Worm (Caenorhabditis elegans): ENCODE data around the gene C06G1.1.

DNA sequence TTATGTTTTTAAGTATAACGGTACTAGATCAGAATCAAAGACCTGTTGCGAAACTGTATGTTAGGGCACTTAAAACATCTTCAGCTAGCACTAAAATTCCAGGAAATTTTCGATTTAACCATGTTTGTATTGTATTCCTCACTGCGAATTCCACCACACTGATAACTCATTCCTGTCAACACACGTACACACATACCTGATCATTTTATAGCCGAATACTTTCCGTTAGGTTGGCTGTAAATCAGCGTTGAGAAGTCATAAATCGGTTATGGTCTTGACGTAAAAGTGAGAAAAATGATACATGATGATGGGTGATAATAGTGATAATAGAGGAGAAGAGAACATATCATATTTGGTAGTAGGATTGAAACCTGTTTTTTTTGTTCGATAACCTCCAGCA lies 42.6 kb downstream of the C06G1.1 start:
- no peak for TF ChIP-seq him-1 (tag; optimal IDR thresholded peaks at IDR 0.05)
- TF ChIP-seq dao-5 (tag; optimal IDR thresholded peaks at IDR 0.05), result no peak

All from whole organism, L4/young adult.